Worm (Caenorhabditis elegans): ENCODE results near the gene nhr-124.

The nhr-124 gene

DNA sequence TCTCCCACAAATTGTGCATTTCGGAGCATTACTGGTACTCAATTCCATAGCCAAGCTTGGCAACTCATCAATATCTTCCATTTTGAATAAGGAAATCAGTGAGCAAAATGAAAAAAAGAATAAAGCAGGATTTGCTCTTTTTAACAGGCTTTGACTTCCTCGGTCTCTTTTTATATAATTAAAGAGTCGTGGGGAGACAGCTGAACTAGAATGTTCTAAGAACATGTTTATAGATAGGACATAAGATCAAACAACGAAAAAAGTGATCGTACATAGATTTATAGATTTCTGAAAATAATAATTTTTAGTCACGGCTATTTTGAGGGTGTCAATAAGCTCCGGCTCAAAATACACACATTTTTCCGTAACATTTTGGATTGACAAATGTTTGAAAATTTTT lies 25.9 kb downstream of the nhr-124 start, which contains the start of gene nhr-189:
nhr-189 (minus strand) TSS at position 121 of the 400 bp plus-strand sequence.
- TF ChIP-seq nhr-47 (tag; optimal IDR thresholded peaks at IDR 0.05) (peak; percentile 12), hlh-4 (tag; optimal IDR thresholded peaks at IDR 0.05) (peak; percentile 18), dsc-1 (tag; optimal IDR thresholded peaks at IDR 0.05) (peak; percentile 62), lin-15B (tag; optimal IDR thresholded peaks at IDR 0.05) (no peak), C34B4.2 (tag; optimal IDR thresholded peaks at IDR 0.05) (no peak), nhr-71 (tag; optimal IDR thresholded peaks at IDR 0.05) (peak; percentile 32), dpl-1 (GFP tag; optimal IDR thresholded peaks at IDR 0.05) (no peak), fkh-8 (tag; optimal IDR thresholded peaks at IDR 0.05) (peak; percentile 69)

DNA sequence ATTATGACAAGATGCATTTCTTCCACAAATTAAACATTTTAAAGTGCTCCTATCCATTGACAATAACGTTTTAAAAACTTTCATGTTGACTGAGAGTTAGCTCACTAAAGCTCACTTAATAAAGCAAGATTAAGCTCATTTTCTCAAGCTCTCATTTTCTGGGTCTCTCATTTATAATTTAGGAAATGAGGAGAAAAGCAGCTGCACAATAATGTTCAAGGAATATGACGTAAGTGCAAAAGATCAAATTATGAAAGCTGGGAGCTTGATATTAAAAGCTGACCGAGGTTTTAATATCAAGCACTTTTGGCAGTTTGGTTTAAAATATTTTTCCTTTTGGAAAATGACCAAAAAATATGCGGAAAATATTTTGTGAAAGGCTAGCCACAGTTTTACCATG lies 28.2 kb downstream of the nhr-124 start, which contains the start of gene nhr-188:
nhr-188 (minus strand) TSS at position 84 of the 400 bp plus-strand sequence.
- TF ChIP-seq hpl-2 (GFP tag; optimal IDR thresholded peaks at IDR 0.05) (no peak), nhr-12 (tag; optimal IDR thresholded peaks at IDR 0.05) (no peak), aha-1 (tag; optimal IDR thresholded peaks at IDR 0.05) (no peak), rnt-1 (tag; optimal IDR thresholded peaks at IDR 0.05) (no peak), nhr-28 (tag; optimal IDR thresholded peaks at IDR 0.05) (no peak), xbp-1 (tag; optimal IDR thresholded peaks at IDR 0.05) (no peak), egl-27 (tag; optimal IDR thresholded peaks at IDR 0.05) (no peak), alr-1 (tag; optimal IDR thresholded peaks at IDR 0.05; ENCODE audit: borderline replicate concordance) (no peak), lsy-2 (tag; optimal IDR thresholded peaks at IDR 0.05) (no peak), unc-98 (GFP tag; IDR thresholded peaks at IDR 0.05) (no peak), aly-2 (tag; optimal IDR thresholded peaks at IDR 0.05) (no peak), ztf-11 (tag; optimal IDR thresholded peaks at IDR 0.05) (no peak), tlp-1 (tag; optimal IDR thresholded peaks at IDR 0.05) (no peak), F16B12.6 (tag; optimal IDR thresholded peaks at IDR 0.05) (no peak), ceh-63 (GFP tag; optimal IDR thresholded peaks at IDR 0.05) (no peak), mef-2 (tag; optimal IDR thresholded peaks at IDR 0.05) (no peak), jun-1 (tag; optimal IDR thresholded peaks at IDR 0.05) (no peak), ets-5 (GFP tag; IDR thresholded peaks at IDR 0.05) (no peak), ceh-8 (GFP tag; optimal IDR thresholded peaks at IDR 0.05) (no peak), zag-1 (tag; optimal IDR thresholded peaks at IDR 0.05) (no peak), nhr-11 (tag; optimal IDR thresholded peaks at IDR 0.05) (no peak), ces-1 (GFP tag; optimal IDR thresholded peaks at IDR 0.05) (no peak), C04F5.9 (tag; optimal IDR thresholded peaks at IDR 0.05) (no peak), nhr-237 (tag; optimal IDR thresholded peaks at IDR 0.05) (no peak), fkh-8 (tag; optimal IDR thresholded peaks at IDR 0.05) (peak; percentile 72), grh-1 (GFP tag; IDR thresholded peaks at IDR 0.05) (no peak), efl-1 (optimal IDR thresholded peaks at IDR 0.05) (no peak), efl-1 (GFP tag; optimal IDR thresholded peaks at IDR 0.05 in 1 of 2) (no peak), nhr-71 (tag; optimal IDR thresholded peaks at IDR 0.05) (peak; percentile 45), dsc-1 (tag; optimal IDR thresholded peaks at IDR 0.05) (peak; percentile 86), nhr-76 (tag; optimal IDR thresholded peaks at IDR 0.05) (no peak), unc-130 (tag; optimal IDR thresholded peaks at IDR 0.05) (no peak), ama-1 (optimal IDR thresholded peaks at IDR 0.05) (no peak), nhr-47 (tag; optimal IDR thresholded peaks at IDR 0.05) (peak; percentile 43)

DNA sequence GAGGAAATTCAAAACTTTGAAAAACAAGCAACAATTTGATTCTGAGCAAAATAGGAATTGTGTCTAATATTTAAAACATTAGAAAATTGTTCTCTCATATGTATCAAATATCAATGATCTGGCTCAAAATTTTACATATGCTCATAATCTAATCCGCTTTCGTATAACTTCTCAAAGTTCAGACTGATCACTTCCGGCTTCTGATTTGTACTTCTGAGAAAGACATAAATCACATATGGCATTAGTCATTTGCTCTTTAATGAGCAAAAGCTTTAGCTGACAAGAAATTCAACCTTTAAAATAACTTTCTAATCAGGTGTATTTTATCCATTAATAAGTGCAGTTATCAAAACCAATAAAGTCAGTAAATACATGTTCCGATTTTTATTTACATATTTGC lies 30.1 kb downstream of the nhr-124 start:
- no peak for TF ChIP-seq hpl-2 (GFP tag; optimal IDR thresholded peaks at IDR 0.05)
- TF ChIP-seq jun-1 (tag; optimal IDR thresholded peaks at IDR 0.05): no peak
- no peak for TF ChIP-seq lin-15B (tag; optimal IDR thresholded peaks at IDR 0.05)
- TF ChIP-seq nhr-20 (tag; optimal IDR thresholded peaks at IDR 0.05): peak; percentile 48
- no peak for TF ChIP-seq unc-130 (tag; optimal IDR thresholded peaks at IDR 0.05)
- TF ChIP-seq blmp-1 (tag; optimal IDR thresholded peaks at IDR 0.05): no peak
- TF ChIP-seq fos-1 (tag; optimal IDR thresholded peaks at IDR 0.05): peak; percentile 29
- peak; percentile 41 for TF ChIP-seq egl-13 (tag; optimal IDR thresholded peaks at IDR 0.05)
- TF ChIP-seq unc-30 (tag; optimal IDR thresholded peaks at IDR 0.05): no peak
- peak; percentile 18; the same call in 1 of the 2 replicates for TF ChIP-seq nhr-19 (GFP tag; conservative IDR thresholded peaks at IDR 0.05)
- TF ChIP-seq nhr-237 (tag; optimal IDR thresholded peaks at IDR 0.05): no peak
- no peak for TF ChIP-seq tbx-2 (tag; optimal IDR thresholded peaks at IDR 0.05)
- no peak for TF ChIP-seq dpl-1 (GFP tag; optimal IDR thresholded peaks at IDR 0.05)
- TF ChIP-seq snu-23 (GFP tag; optimal IDR thresholded peaks at IDR 0.05): no peak
- TF ChIP-seq vab-15 (tag; optimal IDR thresholded peaks at IDR 0.05): no peak
- no peak for TF ChIP-seq grh-1 (GFP tag; IDR thresholded peaks at IDR 0.05)
- no peak for TF ChIP-seq hlh-4 (tag; optimal IDR thresholded peaks at IDR 0.05)
- TF ChIP-seq aly-2 (tag; optimal IDR thresholded peaks at IDR 0.05): no peak
- TF ChIP-seq lsy-2 (tag; optimal IDR thresholded peaks at IDR 0.05): peak in 1 of 2 experiments; percentile 37
- no peak for TF ChIP-seq lin-39 (tag; optimal IDR thresholded peaks at IDR 0.05)
- peak; percentile 21 for TF ChIP-seq swsn-7 (tag; optimal IDR thresholded peaks at IDR 0.05)
- TF ChIP-seq xbp-1 (tag; optimal IDR thresholded peaks at IDR 0.05): no peak
- TF ChIP-seq dsc-1 (tag; optimal IDR thresholded peaks at IDR 0.05): peak; percentile 93
- no peak for TF ChIP-seq C04F5.9 (tag; optimal IDR thresholded peaks at IDR 0.05)
- peak; percentile 51 for TF ChIP-seq ceh-8 (GFP tag; optimal IDR thresholded peaks at IDR 0.05)
- TF ChIP-seq lin-14 (GFP tag; optimal IDR thresholded peaks at IDR 0.05): peak; percentile 31
